Fruit fly (Drosophila melanogaster): ENCODE measurements around the gene Chsy.

The Chsy gene

dm6 chrX:15554256-15554678 lies 39.1 kb downstream of the Chsy start, which contains the start of gene Ac13E (continued):
- TF ChIP-seq Dbx (GFP tag; IDR thresholded peaks at IDR 0.05) (peak; percentile 90), CG18011 (GFP tag; optimal IDR thresholded peaks at IDR 0.05) (peak; percentile 71), CG7987 (GFP tag; optimal IDR thresholded peaks at IDR 0.05) (peak; percentile 26), E2f2 (GFP tag; IDR thresholded peaks at IDR 0.05) (peak; percentile 70), CG2889 (GFP tag; IDR thresholded peaks at IDR 0.05) (peak; percentile 71; the same call in 1 of the 3 replicates), YL-1 (GFP tag; optimal IDR thresholded peaks at IDR 0.05) (peak; percentile 64), z (GFP tag; IDR thresholded peaks at IDR 0.05) (no peak), CG2712 (tag; optimal IDR thresholded peaks at IDR 0.05) (peak; percentile 93), ttk (GFP tag; IDR thresholded peaks at IDR 0.05) (peak; percentile 80), CG30020 (tag; optimal IDR thresholded peaks at IDR 0.05) (peak; percentile 63), Dref (GFP tag; IDR thresholded peaks at IDR 0.05) (no peak), Hand (GFP tag; optimal IDR thresholded peaks at IDR 0.05) (peak; percentile 81), Atf-2 (GFP tag; optimal IDR thresholded peaks at IDR 0.05) (peak; percentile 80), kni (GFP tag; optimal IDR thresholded peaks at IDR 0.05) (peak; percentile 88), wdn (GFP tag; IDR thresholded peaks at IDR 0.05) (peak; percentile 77), tio (GFP tag; optimal IDR thresholded peaks at IDR 0.05) (peak; percentile 86), CG11456 (GFP tag; IDR thresholded peaks at IDR 0.05) (peak; percentile 76), Bdp1 (GFP tag; optimal IDR thresholded peaks at IDR 0.05) (peak; percentile 71), dimm (GFP tag; IDR thresholded peaks at IDR 0.05) (no peak), da (GFP tag; optimal IDR thresholded peaks at IDR 0.05) (peak; percentile 47), CG16863 (GFP tag; optimal IDR thresholded peaks at IDR 0.05) (peak; percentile 82), her (GFP tag; optimal IDR thresholded peaks at IDR 0.05) (peak; percentile 59), CG6683 (GFP tag; optimal IDR thresholded peaks at IDR 0.05) (peak; percentile 83), lov (optimal IDR thresholded peaks at IDR 0.05) (no peak), lov (GFP tag; IDR thresholded peaks at IDR 0.05) (0 out of 3 replicates have a peak, but pooled peaks have one; percentile 29), gsb (GFP tag; IDR thresholded peaks at IDR 0.05) (peak; percentile 82), psq (GFP tag; optimal IDR thresholded peaks at IDR 0.05) (peak; percentile 14), Dfd (GFP tag; optimal IDR thresholded peaks at IDR 0.05) (no peak), Hr39 (optimal IDR thresholded peaks at IDR 0.05) (no peak), ATbp (GFP tag; optimal IDR thresholded peaks at IDR 0.05) (peak; percentile 85), zfh1 (GFP tag; IDR thresholded peaks at IDR 0.05) (peak; percentile 87), CG3995 (GFP tag; optimal IDR thresholded peaks at IDR 0.05) (peak; percentile 58), rib (GFP tag; IDR thresholded peaks at IDR 0.05) (peak; percentile 71), CG10979 (tag; optimal IDR thresholded peaks at IDR 0.05) (peak; percentile 92), Dll (GFP tag; IDR thresholded peaks at IDR 0.05; ENCODE audit: partially characterized antibody) (peak; percentile 63; the same call in 1 of the 4 replicates), seq (GFP tag; IDR thresholded peaks at IDR 0.05) (peak; percentile 85), nmo (GFP tag; optimal IDR thresholded peaks at IDR 0.05) (peak; percentile 92), knrl (GFP tag; IDR thresholded peaks at IDR 0.05; ENCODE audit: partially characterized antibody) (peak; percentile 68; the same call in 2 of the 3 replicates), prd (optimal IDR thresholded peaks at IDR 0.05) (no peak), prd (GFP tag; IDR thresholded peaks at IDR 0.05) (peak; percentile 91), unpg (GFP tag; optimal IDR thresholded peaks at IDR 0.05) (peak; percentile 92), insv (GFP tag; optimal IDR thresholded peaks at IDR 0.05) (peak in 1 of 2 experiments; percentile 40), BEAF-32 (GFP tag; optimal IDR thresholded peaks at IDR 0.05) (no peak), Oli (tag; optimal IDR thresholded peaks at IDR 0.05) (peak; percentile 94), CG34224 (GFP tag; IDR thresholded peaks at IDR 0.05; ENCODE audit: partially characterized antibody) (0 out of 3 replicates have a peak, but pooled peaks have one; percentile 7), CG14860 (GFP tag; IDR thresholded peaks at IDR 0.05; ENCODE audit: partially characterized antibody) (peak; percentile 81), HLH4C (GFP tag; IDR thresholded peaks at IDR 0.05; ENCODE audit: partially characterized antibody) (peak; percentile 51; the same call in 2 of the 3 replicates), CG10959 (GFP tag; IDR thresholded peaks at IDR 0.05) (peak; percentile 76), lola (GFP tag; optimal IDR thresholded peaks at IDR 0.05) (peak in 1 of 3 experiments; percentile 88), CG3838 (GFP tag; optimal IDR thresholded peaks at IDR 0.05) (peak; percentile 43), CG13296 (GFP tag; optimal IDR thresholded peaks at IDR 0.05) (peak; percentile 89)

All from whole organism, embryonic.